Fruit fly (Drosophila melanogaster): Measurements from ENCODE around the gene CG14852.
A peak's percentile ranks its signal among the peaks of the same experiment; 100 is the strongest.

Gene CG14852

dm6 chr3R:14565065-14565977, at the start of gene CG14852:
Gene CG14852, plus strand, starts transcription at chr3R:14565927.
- TF ChIP-seq CTCF (GFP tag; optimal IDR thresholded peaks at IDR 0.05), result peak; percentile 82
- TF ChIP-seq Optix (GFP tag; IDR thresholded peaks at IDR 0.05), result no peak
- TF ChIP-seq CG1602 (GFP tag; optimal IDR thresholded peaks at IDR 0.05), result no peak
- TF ChIP-seq gce (GFP tag; IDR thresholded peaks at IDR 0.05), result no peak
- no peak for TF ChIP-seq HmgZ (tag; optimal IDR thresholded peaks at IDR 0.05)
- no peak for TF ChIP-seq hbn (GFP tag; IDR thresholded peaks at IDR 0.05; ENCODE audit: partially characterized antibody)
- TF ChIP-seq CG16779 (GFP tag; IDR thresholded peaks at IDR 0.05), result no peak
- peak; percentile 6 for TF ChIP-seq grn (GFP tag; optimal IDR thresholded peaks at IDR 0.05)
- TF ChIP-seq Taf1 (GFP tag; IDR thresholded peaks at IDR 0.05), result no peak
- no peak for TF ChIP-seq HLH3B (GFP tag; IDR thresholded peaks at IDR 0.05)
- no peak for TF ChIP-seq Atf6 (GFP tag; IDR thresholded peaks at IDR 0.05)
- TF ChIP-seq CG9797 (GFP tag; optimal IDR thresholded peaks at IDR 0.05), result no peak
- TF ChIP-seq pfk (GFP tag; optimal IDR thresholded peaks at IDR 0.05), result no peak
- TF ChIP-seq Doc3 (GFP tag; IDR thresholded peaks at IDR 0.05; ENCODE audit: partially characterized antibody), result no peak
- no peak for TF ChIP-seq ind (GFP tag; optimal IDR thresholded peaks at IDR 0.05)
- TF ChIP-seq Gug (GFP tag; IDR thresholded peaks at IDR 0.05), result no peak
- no peak for TF ChIP-seq psq (GFP tag; optimal IDR thresholded peaks at IDR 0.05)
- no peak for TF ChIP-seq CG4328 (GFP tag; optimal IDR thresholded peaks at IDR 0.05)
- TF ChIP-seq schlank (tag; optimal IDR thresholded peaks at IDR 0.05), result no peak
- no peak for TF ChIP-seq CG2129 (GFP tag; IDR thresholded peaks at IDR 0.05; ENCODE audit: partially characterized antibody)
- no peak for TF ChIP-seq Dref (GFP tag; IDR thresholded peaks at IDR 0.05)
- TF ChIP-seq NFAT (GFP tag; IDR thresholded peaks at IDR 0.05), result no peak
- TF ChIP-seq ken (GFP tag; IDR thresholded peaks at IDR 0.05), result no peak
- TF ChIP-seq Rx (GFP tag; IDR thresholded peaks at IDR 0.05), result no peak
- TF ChIP-seq CG13624 (GFP tag; optimal IDR thresholded peaks at IDR 0.05), result no peak
- no peak for TF ChIP-seq sr (GFP tag; IDR thresholded peaks at IDR 0.05)
- no peak for TF ChIP-seq inv (GFP tag; IDR thresholded peaks at IDR 0.05; ENCODE audit: partially characterized antibody)
- TF ChIP-seq Gsc (GFP tag; IDR thresholded peaks at IDR 0.05), result no peak
- no peak for TF ChIP-seq crp (GFP tag; optimal IDR thresholded peaks at IDR 0.05)
- no peak for TF ChIP-seq CG42726 (GFP tag; IDR thresholded peaks at IDR 0.05; ENCODE audit: partially characterized antibody)
- TF ChIP-seq chif (GFP tag; optimal IDR thresholded peaks at IDR 0.05), result no peak
- TF ChIP-seq CG8290 (GFP tag; optimal IDR thresholded peaks at IDR 0.05), result peak; percentile 11
- no peak for TF ChIP-seq CG8290 (tag; optimal IDR thresholded peaks at IDR 0.05)
- peak; percentile 21 for TF ChIP-seq Med (GFP tag)
- TF ChIP-seq CG33213 (GFP tag; optimal IDR thresholded peaks at IDR 0.05), result no peak
- TF ChIP-seq bigmax (GFP tag; optimal IDR thresholded peaks at IDR 0.05), result no peak
- TF ChIP-seq pros (GFP tag; optimal IDR thresholded peaks at IDR 0.05), result no peak
- TF ChIP-seq zen2 (GFP tag; IDR thresholded peaks at IDR 0.05; ENCODE audit: partially characterized antibody), result no peak
- TF ChIP-seq vfl (GFP tag; optimal IDR thresholded peaks at IDR 0.05), result no peak
- peak; percentile 96 for TF ChIP-seq CG18011 (GFP tag; optimal IDR thresholded peaks at IDR 0.05)
- no peak for TF ChIP-seq her (GFP tag; optimal IDR thresholded peaks at IDR 0.05)

- TF ChIP-seq CG2120 (GFP tag; optimal IDR thresholded peaks at IDR 0.05), result no peak
- TF ChIP-seq klu (GFP tag; IDR thresholded peaks at IDR 0.05), result no peak
- TF ChIP-seq CG11085 (GFP tag; IDR thresholded peaks at IDR 0.05), result no peak
- no peak for TF ChIP-seq Ravus (GFP tag; IDR thresholded peaks at IDR 0.05)
- no peak for TF ChIP-seq CG9215 (GFP tag; IDR thresholded peaks at IDR 0.05)
- no peak for TF ChIP-seq nerfin-2 (GFP tag; IDR thresholded peaks at IDR 0.05; ENCODE audit: partially characterized antibody)
- no peak for TF ChIP-seq lola (GFP tag; optimal IDR thresholded peaks at IDR 0.05)
- no peak for TF ChIP-seq Myb (GFP tag; optimal IDR thresholded peaks at IDR 0.05)
- TF ChIP-seq Asciz (GFP tag; optimal IDR thresholded peaks at IDR 0.05), result no peak
- no peak for TF ChIP-seq ssp (GFP tag; IDR thresholded peaks at IDR 0.05)
- no peak for TF ChIP-seq ERR (GFP tag; optimal IDR thresholded peaks at IDR 0.05)
- TF ChIP-seq CG14710 (tag; optimal IDR thresholded peaks at IDR 0.05), result no peak
Observed at dm6 chr3R:14516742-14517141, 49.0 kb upstream of the CG14852 start, which contains the start of gene CG34273. Gene CG34273, plus strand, starts transcription at chr3R:14517042.

Measured in whole organism, embryonic.